Worm (Caenorhabditis elegans): ENCODE results near the gene far-2.

Gene far-2

DNA sequence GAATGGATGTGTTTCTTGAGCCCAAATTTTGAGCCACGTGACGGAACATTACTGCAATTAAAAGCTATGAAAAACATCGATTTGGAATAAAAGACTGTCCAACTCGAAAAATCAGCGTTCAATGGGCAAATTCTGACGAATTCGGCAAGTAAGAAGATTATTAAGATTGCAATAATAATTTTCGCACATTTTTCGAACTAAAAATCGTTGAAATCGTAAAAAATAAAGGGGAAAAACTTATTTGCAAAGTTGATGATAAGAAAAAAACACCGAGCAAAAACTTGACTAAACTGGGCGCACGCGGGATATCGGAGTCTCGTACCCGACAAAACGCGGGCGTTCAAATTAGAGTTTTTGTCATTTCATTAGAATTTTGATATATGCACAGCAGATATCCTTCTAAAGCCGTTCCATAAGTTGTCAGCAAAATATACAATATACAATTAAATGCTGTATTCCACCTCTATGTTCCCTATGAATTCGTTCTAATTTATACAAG, 7.7 kb downstream of the far-2 start, which contains the start of the genes mccc-2 and mrpl-44:
TSS of gene mccc-2 (minus strand) at position 51 of the 499 bp plus-strand sequence.
TSS of gene mrpl-44 (minus strand) at position 51 of the 499 bp plus-strand sequence.
- TF ChIP-seq dpl-1 (GFP tag; optimal IDR thresholded peaks at IDR 0.05) (peak; percentile 86), tra-1 (GFP tag; IDR thresholded peaks at IDR 0.05) (no peak), hlh-11 (tag; optimal IDR thresholded peaks at IDR 0.05) (no peak), attf-4 (tag; optimal IDR thresholded peaks at IDR 0.05) (no peak), zfp-2 (tag; optimal IDR thresholded peaks at IDR 0.05) (no peak), T20F7.1 (GFP tag; optimal IDR thresholded peaks at IDR 0.05) (peak; percentile 97), dve-1 (tag; optimal IDR thresholded peaks at IDR 0.05; ENCODE audit: insufficient read depth) (no peak), nhr-28 (tag; optimal IDR thresholded peaks at IDR 0.05) (no peak), mes-2 (tag; optimal IDR thresholded peaks at IDR 0.05; ENCODE audit: poor library complexity, severe bottlenecking) (peak; percentile 36), nhr-42 (GFP tag; IDR thresholded peaks at IDR 0.05) (no peak), F49E8.2 (tag; optimal IDR thresholded peaks at IDR 0.05; ENCODE audit: borderline replicate concordance) (no peak), D1046.2 (GFP tag; IDR thresholded peaks at IDR 0.05) (no peak), lin-13 (GFP tag; optimal IDR thresholded peaks at IDR 0.05) (no peak), fkh-10 (GFP tag; optimal IDR thresholded peaks at IDR 0.05) (no peak), cey-2 (tag; optimal IDR thresholded peaks at IDR 0.05; ENCODE audit: borderline replicate concordance, insufficient read depth) (no peak), arid-1 (GFP tag; conservative IDR thresholded peaks at IDR 0.05) (no peak), Y105C5A.15 (GFP tag; IDR thresholded peaks at IDR 0.05) (no peak), mep-1 (tag; optimal IDR thresholded peaks at IDR 0.05) (no peak), lin-39 (tag; optimal IDR thresholded peaks at IDR 0.05) (no peak), lsy-2 (tag; optimal IDR thresholded peaks at IDR 0.05) (no peak), nhr-237 (tag; optimal IDR thresholded peaks at IDR 0.05) (no peak), ctbp-1 (GFP tag; IDR thresholded peaks at IDR 0.05) (no peak), aly-2 (tag; optimal IDR thresholded peaks at IDR 0.05) (no peak), ces-1 (GFP tag; optimal IDR thresholded peaks at IDR 0.05) (no peak), Y48G9A.11 (GFP tag; IDR thresholded peaks at IDR 0.05) (peak; percentile 69; the same call in 1 of the 2 replicates), snpc-4 (tag; optimal IDR thresholded peaks at IDR 0.05) (no peak)

DNA sequence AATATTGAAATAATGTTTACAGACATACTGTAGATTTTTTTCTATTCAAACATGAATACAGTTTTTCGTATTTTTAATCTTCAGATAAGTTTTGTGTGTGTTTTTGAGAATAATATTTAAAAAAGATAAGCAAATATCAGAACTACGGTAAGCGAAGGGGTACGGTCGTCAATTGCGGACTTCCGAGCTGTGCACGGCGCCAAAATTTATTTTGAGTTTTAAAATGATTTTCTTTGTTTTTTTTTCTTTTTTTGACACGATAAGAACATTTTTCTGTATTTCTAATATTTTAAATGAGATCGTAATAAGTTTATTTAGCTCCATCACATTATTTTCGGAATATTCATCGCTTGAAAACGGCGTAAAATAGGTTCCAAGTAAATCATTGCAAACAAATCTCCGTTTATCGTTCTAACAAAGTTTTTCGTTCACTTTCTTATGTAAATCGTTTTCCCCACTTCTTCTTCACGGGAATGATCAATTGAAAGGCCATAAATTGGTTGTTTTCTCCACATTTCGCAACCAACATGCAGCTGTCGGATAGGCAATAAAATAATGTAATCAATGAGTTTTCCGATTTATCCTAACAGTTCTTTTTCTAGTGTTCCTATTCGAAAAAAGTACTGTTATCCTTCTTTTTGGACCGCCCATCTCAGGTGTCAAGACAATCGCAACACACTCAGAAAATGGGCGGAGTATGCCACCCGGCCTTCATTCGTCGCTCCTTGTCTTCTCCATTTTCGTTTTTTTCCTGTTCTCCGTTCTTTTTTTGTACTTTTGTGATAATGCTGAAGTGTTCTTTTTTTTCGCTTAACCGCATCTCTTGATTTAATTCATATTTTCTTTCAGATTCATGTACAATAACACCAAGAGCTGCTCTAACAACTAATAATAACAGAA, 10.0 kb downstream of the far-2 start, which contains the start of gene glp-1:
TSS of gene glp-1 (plus strand) at position 850 of the 900 bp plus-strand sequence.
- TF ChIP-seq unc-130 (GFP tag; optimal IDR thresholded peaks at IDR 0.05) (peak; percentile 41), unc-62 (GFP tag; optimal IDR thresholded peaks at IDR 0.05 in 1 of 2) (peak in 1 of 2 experiments; percentile 72), unc-62 (tag; optimal IDR thresholded peaks at IDR 0.05) (no peak), php-3 (GFP tag; IDR thresholded peaks at IDR 0.05) (no peak), dmd-6 (GFP tag; IDR thresholded peaks at IDR 0.05) (no peak), Y48G9A.11 (GFP tag; IDR thresholded peaks at IDR 0.05) (peak; percentile 34; the same call in 1 of the 2 replicates)

DNA sequence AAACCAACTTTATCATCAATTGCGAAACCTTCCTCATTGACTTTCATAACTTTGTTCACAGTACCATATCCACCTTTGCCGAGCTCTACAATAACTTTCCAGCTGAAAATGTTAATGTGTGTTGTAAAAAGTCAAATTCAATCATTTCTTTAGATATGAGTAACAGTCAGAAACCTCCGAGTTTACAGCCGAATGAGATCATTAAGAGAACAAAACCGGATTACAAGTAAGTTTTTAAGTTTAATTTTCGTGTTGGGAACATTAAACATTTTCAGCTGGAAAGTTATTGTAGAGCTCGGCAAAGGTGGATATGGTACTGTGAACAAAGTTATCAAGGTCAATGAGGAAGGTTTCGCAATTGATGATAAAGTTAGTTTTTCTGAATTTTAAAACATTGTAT, 19.6 kb downstream of the far-2 start, which contains the start of gene ZK507.1:
TSS of gene ZK507.1 (minus strand) at position 101 of the 400 bp plus-strand sequence.
- TF ChIP-seq zfp-2 (tag; optimal IDR thresholded peaks at IDR 0.05) (no peak), nhr-28 (tag; optimal IDR thresholded peaks at IDR 0.05) (no peak), nhr-6 (tag; optimal IDR thresholded peaks at IDR 0.05) (no peak), mep-1 (tag; optimal IDR thresholded peaks at IDR 0.05) (no peak), hlh-30 (tag; optimal IDR thresholded peaks at IDR 0.05; ENCODE audit: insufficient read depth) (no peak), nhr-102 (tag; optimal IDR thresholded peaks at IDR 0.05) (no peak), tag-97 (GFP tag; IDR thresholded peaks at IDR 0.05) (no peak), ZK337.2 (GFP tag; IDR thresholded peaks at IDR 0.05) (no peak), Y48G9A.11 (GFP tag; IDR thresholded peaks at IDR 0.05) (no peak), hlh-11 (tag; optimal IDR thresholded peaks at IDR 0.05) (no peak), daf-16 (GFP tag; optimal IDR thresholded peaks at IDR 0.05) (no peak), daf-16 (tag; optimal IDR thresholded peaks at IDR 0.05) (no peak), attf-4 (tag; optimal IDR thresholded peaks at IDR 0.05) (no peak), tra-1 (GFP tag; IDR thresholded peaks at IDR 0.05) (no peak), unc-62 (GFP tag; optimal IDR thresholded peaks at IDR 0.05 in 1 of 2) (no peak), unc-62 (tag; optimal IDR thresholded peaks at IDR 0.05) (no peak), mdl-1 (tag; optimal IDR thresholded peaks at IDR 0.05) (no peak), unc-130 (GFP tag; optimal IDR thresholded peaks at IDR 0.05) (no peak), ces-1 (GFP tag; optimal IDR thresholded peaks at IDR 0.05) (no peak), skn-1 (tag; optimal IDR thresholded peaks at IDR 0.05) (no peak), F26F4.8 (GFP tag; conservative IDR thresholded peaks at IDR 0.05) (no peak)
